Fruit fly (Drosophila melanogaster): ENCODE results near the gene CG7484.

- TF ChIP-seq h (GFP tag; optimal IDR thresholded peaks at IDR 0.05) (peak; percentile 16), dl (GFP tag; optimal IDR thresholded peaks at IDR 0.05; ENCODE audit: insufficient read depth in 1 of 2, partially characterized antibody in 2 of 2) (no peak), Jra (GFP tag; optimal IDR thresholded peaks at IDR 0.05) (no peak), dsf (GFP tag; optimal IDR thresholded peaks at IDR 0.05; ENCODE audit: borderline replicate concordance) (no peak), Dif (GFP tag; optimal IDR thresholded peaks at IDR 0.05; ENCODE audit: partially characterized antibody) (no peak), HLH106 (tag; optimal IDR thresholded peaks at IDR 0.05) (no peak), psq (GFP tag; optimal IDR thresholded peaks at IDR 0.05) (no peak), brk (GFP tag; optimal IDR thresholded peaks at IDR 0.05) (no peak), usp (GFP tag; optimal IDR thresholded peaks at IDR 0.05) (no peak), CG9705 (GFP tag; optimal IDR thresholded peaks at IDR 0.05) (no peak)
Observed at dm6 chr3L:17616876-17617279, 37.5 kb upstream of the CG7484 start.

Measured in whole organism, wandering third instar larva.